Worm (Caenorhabditis elegans) whole organism, L4 larva: ENCODE measurements around the gene nspc-19.

Experiments
- ama-1 ChIP-seq: fragments of 150-350 bp; optimal IDR thresholded peaks from 2 replicates; lab custom pipeline; 2014; ENCODE audit warnings: inconsistent platforms, mixed read lengths
- lsy-2 ChIP-seq, 2 experiments: fragments of 150-350 bp in 1 of 2; sonication (generic microtip) in 1 of 2; optimal IDR thresholded peaks; 2 replicates each; lab custom pipeline; 2014 to 2017; ENCODE audit warnings: missing biosample characterization in 2 of 2, missing genetic modification characterization in 2 of 2
- mep-1 ChIP-seq: fragments of 150-350 bp; sonication (generic microtip); optimal IDR thresholded peaks from 3 replicates; lab custom pipeline; 2014; ENCODE audit warnings: missing biosample characterization, missing genetic modification characterization
- nhr-25 ChIP-seq: sonication (generic microtip); optimal IDR thresholded peaks from 2 replicates; lab custom pipeline; 2017; ENCODE audit warnings: missing genetic modification characterization, mild to moderate bottlenecking, missing compliant biosample characterization, antibody characterized with exemption, moderate library complexity, borderline replicate concordance; ENCODE audit not compliant: insufficient read depth
- nhr-41 ChIP-seq: fragments of 200-800 bp; sonication (Bioruptor generic); IDR thresholded peaks from 2 replicates; pipeline ENCODE4 v1.3.6; 2022; ENCODE audit warnings: missing genetic modification reagents, missing genetic modification characterization, missing compliant biosample characterization
- pqm-1 ChIP-seq: sonication (generic microtip); optimal IDR thresholded peaks from 2 replicates; lab custom pipeline; 2017; ENCODE audit warnings: missing biosample characterization, missing genetic modification characterization
- skn-1 ChIP-seq: fragments of 150-350 bp; optimal IDR thresholded peaks from 2 replicates; lab custom pipeline; 2014; ENCODE audit warnings: missing biosample characterization, missing genetic modification characterization
- tag-97 ChIP-seq: fragments of 200-800 bp; sonication (Bioruptor generic); IDR thresholded peaks from 2 replicates; pipeline ENCODE4 v1.3.6; 2022; ENCODE audit warnings: missing genetic modification characterization, missing compliant biosample characterization

DNA sequence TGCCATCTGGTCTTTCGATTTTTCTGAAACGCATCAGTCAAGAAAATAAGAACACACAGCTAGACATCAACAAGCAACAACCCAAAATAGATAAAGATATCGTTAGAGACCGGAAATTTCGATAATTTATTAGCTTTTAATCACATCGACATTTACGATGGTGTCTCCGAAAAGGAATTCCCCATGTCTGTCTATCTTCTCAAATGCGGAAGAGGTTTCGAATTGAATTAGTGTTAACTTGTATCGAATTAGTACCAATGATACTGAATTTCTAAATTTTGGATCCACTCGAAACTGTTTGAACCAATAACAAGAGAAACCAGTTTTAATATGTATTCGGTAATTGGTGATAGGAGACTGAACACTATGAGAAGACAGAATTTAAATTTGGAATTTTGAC, 6.1 kb downstream of the nspc-19 start:
- TF ChIP-seq mep-1: no peak
- no peak for TF ChIP-seq nhr-41 (GFP tag; lab: Robert Waterston, UW)
- no peak for TF ChIP-seq ama-1
- no peak for TF ChIP-seq lsy-2 (tag; optimal IDR thresholded peaks at IDR 0.05; lab: Kevin White, UChicago)
- TF ChIP-seq tag-97 (GFP tag; lab: Robert Waterston, UW): no peak
- no peak for TF ChIP-seq skn-1
- TF ChIP-seq nhr-25 (tag; lab: Kevin White, UChicago): no peak
- TF ChIP-seq pqm-1 (tag; lab: Kevin White, UChicago): no peak
